Fruit fly (Drosophila melanogaster) whole organism, prepupa: ENCODE results near the gene cmet.
A peak's percentile ranks its signal among the peaks of the same experiment; 100 is the strongest.

Experiments used
- Blimp-1 ChIP-seq: fragments of 200-800 bp; sonication (Bioruptor generic); optimal IDR thresholded peaks from 3 replicates; lab custom pipeline; 2017; ENCODE audit warnings: missing biosample characterization, missing genetic modification characterization, mild to moderate bottlenecking, moderate library complexity, missing genetic modification reagents
- CG10669 ChIP-seq: fragments of 200-800 bp; sonication (Bioruptor generic); optimal IDR thresholded peaks from 3 replicates; lab custom pipeline; 2018; ENCODE audit warnings: missing biosample characterization, mild to moderate bottlenecking, missing genetic modification characterization, moderate library complexity
- CG11294 ChIP-seq: fragments of 200-800 bp; sonication (Bioruptor generic); IDR thresholded peaks from 2 replicates; pipeline ENCODE4 v1.3.6; 2022; ENCODE audit warnings: missing biosample characterization, missing genetic modification characterization
- CG11902 ChIP-seq: fragments of 200-800 bp; sonication (Bioruptor generic); optimal IDR thresholded peaks from 3 replicates; lab custom pipeline; 2016; ENCODE audit warnings: missing biosample characterization, missing genetic modification characterization
- CG15336 ChIP-seq: fragments of 200-800 bp; sonication (Bioruptor generic); IDR thresholded peaks from 2 replicates; pipeline ENCODE4 v1.3.6; 2022; ENCODE audit warnings: missing biosample characterization, missing genetic modification characterization
- CG1621 ChIP-seq: fragments of 200-800 bp; sonication (Bioruptor generic); optimal IDR thresholded peaks from 3 replicates; lab custom pipeline; 2018; ENCODE audit warnings: missing biosample characterization, mild to moderate bottlenecking, missing genetic modification characterization
- CG16779 ChIP-seq: fragments of 200-800 bp; sonication (Bioruptor generic); optimal IDR thresholded peaks from 3 replicates; lab custom pipeline; 2017; ENCODE audit warnings: missing biosample characterization, mild to moderate bottlenecking, missing genetic modification characterization
- CG3032 ChIP-seq: fragments of 200-800 bp; optimal IDR thresholded peaks from 2 replicates; lab custom pipeline; 2019; ENCODE audit warnings: missing biosample characterization, mild to moderate bottlenecking, missing genetic modification characterization, moderate library complexity
- CG31627 ChIP-seq: fragments of 200-800 bp; sonication (Bioruptor generic); optimal IDR thresholded peaks from 3 replicates; lab custom pipeline; 2016; ENCODE audit warnings: missing biosample characterization, missing genetic modification characterization
- CG34406 ChIP-seq: fragments of 200-800 bp; sonication (Bioruptor generic); optimal IDR thresholded peaks from 3 replicates; lab custom pipeline; 2016; ENCODE audit warnings: missing biosample characterization, missing genetic modification characterization
- CG3919 ChIP-seq: fragments of 200-800 bp; sonication (Bioruptor generic); optimal IDR thresholded peaks from 3 replicates; lab custom pipeline; 2016; ENCODE audit warnings: missing biosample characterization, missing genetic modification characterization
- CG4318 ChIP-seq: fragments of 200-800 bp; sonication (Bioruptor generic); optimal IDR thresholded peaks from 3 replicates; lab custom pipeline; 2017; ENCODE audit warnings: missing biosample characterization, mild to moderate bottlenecking, missing genetic modification characterization
- CG6792 ChIP-seq: fragments of 200-800 bp; sonication (Bioruptor generic); optimal IDR thresholded peaks from 3 replicates; lab custom pipeline; 2016; ENCODE audit warnings: missing biosample characterization, missing genetic modification characterization
- CG6854 ChIP-seq: fragments of 200-800 bp; sonication (Bioruptor generic); optimal IDR thresholded peaks from 2 replicates; lab custom pipeline; 2017; ENCODE audit warnings: missing biosample characterization, mild to moderate bottlenecking, missing genetic modification characterization
- CG7368 ChIP-seq: fragments of 200-800 bp; sonication (Bioruptor generic); optimal IDR thresholded peaks from 3 replicates; lab custom pipeline; 2016; ENCODE audit warnings: missing biosample characterization, missing genetic modification characterization
- CG8119 ChIP-seq: fragments of 200-800 bp; sonication (Bioruptor generic); IDR thresholded peaks from 3 replicates; pipeline ENCODE4 v1.3.6; 2022; ENCODE audit warnings: missing biosample characterization, missing genetic modification characterization
- CG8319 ChIP-seq: fragments of 200-800 bp; sonication (Bioruptor generic); optimal IDR thresholded peaks from 3 replicates; lab custom pipeline; 2016; ENCODE audit warnings: missing biosample characterization, missing genetic modification characterization
- CG8632 ChIP-seq: fragments of 200-800 bp; sonication (Bioruptor generic); optimal IDR thresholded peaks from 3 replicates; lab custom pipeline; 2016; ENCODE audit warnings: missing biosample characterization, missing genetic modification characterization
- CG9139 ChIP-seq: fragments of 200-800 bp; sonication (Bioruptor generic); optimal IDR thresholded peaks from 3 replicates; lab custom pipeline; 2017; ENCODE audit warnings: missing biosample characterization, mild to moderate bottlenecking, missing genetic modification characterization
- Eip75B ChIP-seq: fragments of 200-800 bp; sonication (Bioruptor generic); optimal IDR thresholded peaks from 3 replicates; lab custom pipeline; 2016; ENCODE audit warnings: missing biosample characterization, missing genetic modification characterization
- Eip78C ChIP-seq: fragments of 200-800 bp; sonication (Bioruptor generic); peaks from one replicate; lab custom pipeline; 2016; ENCODE audit warnings: missing biosample characterization, missing genetic modification characterization
- Eip93F ChIP-seq: fragments of 200-800 bp; sonication (Bioruptor generic); optimal IDR thresholded peaks from 2 replicates; lab custom pipeline; 2016; ENCODE audit warnings: missing biosample characterization, mild to moderate bottlenecking, missing genetic modification characterization
- Ets21C ChIP-seq: fragments of 200-800 bp; sonication (Bioruptor generic); optimal IDR thresholded peaks from 3 replicates; lab custom pipeline; 2016; ENCODE audit warnings: missing biosample characterization, missing genetic modification characterization
- Gug ChIP-seq: fragments of 200-800 bp; sonication (Bioruptor generic); IDR thresholded peaks from 2 replicates; pipeline ENCODE4 v1.3.6; 2022; ENCODE audit warnings: missing biosample characterization, missing genetic modification characterization
- Hr4 ChIP-seq: fragments of 200-800 bp; sonication (Bioruptor generic); optimal IDR thresholded peaks from 3 replicates; lab custom pipeline; 2016; ENCODE audit warnings: missing biosample characterization, missing genetic modification characterization
- Lpt ChIP-seq: fragments of 200-800 bp; sonication (Bioruptor generic); optimal IDR thresholded peaks from 3 replicates; lab custom pipeline; 2016; ENCODE audit warnings: missing biosample characterization, missing genetic modification characterization
- Met ChIP-seq: fragments of 200-800 bp; sonication (Bioruptor generic); optimal IDR thresholded peaks from 3 replicates; lab custom pipeline; 2016; ENCODE audit warnings: missing biosample characterization, missing genetic modification characterization
- OdsH ChIP-seq: fragments of 200-800 bp; sonication (Bioruptor generic); optimal IDR thresholded peaks from 3 replicates; lab custom pipeline; 2016; ENCODE audit warnings: missing biosample characterization, missing genetic modification characterization
- Smox ChIP-seq: fragments of 200-800 bp; sonication (Bioruptor generic); optimal IDR thresholded peaks from 3 replicates; lab custom pipeline; 2016; ENCODE audit warnings: missing biosample characterization, missing genetic modification characterization
- Sox102F ChIP-seq: fragments of 200-800 bp; sonication (Bioruptor generic); optimal IDR thresholded peaks from 2 replicates; lab custom pipeline; 2016; ENCODE audit warnings: missing biosample characterization, mild to moderate bottlenecking, missing genetic modification characterization
- Sox14 ChIP-seq: fragments of 200-800 bp; sonication (Bioruptor generic); optimal IDR thresholded peaks from 3 replicates; lab custom pipeline; 2016; ENCODE audit warnings: missing biosample characterization, missing genetic modification characterization
- achi ChIP-seq: fragments of 200-800 bp; sonication (Bioruptor generic); optimal IDR thresholded peaks from 3 replicates; lab custom pipeline; 2016; ENCODE audit warnings: missing biosample characterization, missing genetic modification characterization
- acj6 ChIP-seq: fragments of 200-800 bp; sonication (Bioruptor generic); optimal IDR thresholded peaks from 3 replicates; lab custom pipeline; 2016; ENCODE audit warnings: missing biosample characterization, missing genetic modification characterization
- cyc ChIP-seq: fragments of 200-800 bp; sonication (Bioruptor generic); optimal IDR thresholded peaks from 3 replicates; lab custom pipeline; 2016; ENCODE audit warnings: missing biosample characterization, missing genetic modification characterization
- dac ChIP-seq: fragments of 200-800 bp; sonication (Bioruptor generic); optimal IDR thresholded peaks from 2 replicates; lab custom pipeline; 2017; ENCODE audit warnings: missing biosample characterization, mild to moderate bottlenecking, missing genetic modification characterization
- dsx ChIP-seq: fragments of 200-800 bp; optimal IDR thresholded peaks from 3 replicates; lab custom pipeline; 2019; ENCODE audit warnings: missing biosample characterization, mild to moderate bottlenecking, missing genetic modification characterization, moderate library complexity; ENCODE audit not compliant: poor library complexity, severe bottlenecking
- eg ChIP-seq: fragments of 200-800 bp; sonication (Bioruptor generic); IDR thresholded peaks from 3 replicates; pipeline ENCODE4 v1.3.6; 2022; ENCODE audit warnings: missing biosample characterization, missing genetic modification characterization
- fd59A ChIP-seq: fragments of 200-800 bp; sonication (Bioruptor generic); optimal IDR thresholded peaks from 2 replicates; lab custom pipeline; 2017; ENCODE audit warnings: missing biosample characterization, mild to moderate bottlenecking, missing genetic modification characterization, missing genetic modification reagents
- fd85E ChIP-seq: fragments of 200-800 bp; sonication (Bioruptor generic); optimal IDR thresholded peaks from 3 replicates; lab custom pipeline; 2016; ENCODE audit warnings: missing biosample characterization, missing genetic modification characterization
- fkh ChIP-seq: fragments of 200-800 bp; sonication (Bioruptor generic); optimal IDR thresholded peaks from 3 replicates; lab custom pipeline; 2017; ENCODE audit warnings: missing biosample characterization, mild to moderate bottlenecking, missing genetic modification characterization, moderate library complexity
- net ChIP-seq: fragments of 200-800 bp; sonication (Bioruptor generic); optimal IDR thresholded peaks from 3 replicates; lab custom pipeline; 2016; ENCODE audit warnings: missing biosample characterization, missing genetic modification characterization
- pdm3 ChIP-seq: fragments of 200-800 bp; sonication (Bioruptor generic); optimal IDR thresholded peaks from 3 replicates; lab custom pipeline; 2016; ENCODE audit warnings: missing biosample characterization, missing genetic modification characterization
- salr ChIP-seq, 2 experiments: fragments of 200-800 bp; sonication (Bioruptor generic); optimal IDR thresholded peaks; 3 replicates each; lab custom pipeline; 2016 to 2018; ENCODE audit warnings: missing biosample characterization in 2 of 2, missing genetic modification characterization in 2 of 2, mild to moderate bottlenecking in 1 of 2
- spab ChIP-seq: fragments of 200-800 bp; sonication (Bioruptor generic); optimal IDR thresholded peaks from 2 replicates; lab custom pipeline; 2017; ENCODE audit warnings: missing biosample characterization, mild to moderate bottlenecking, missing genetic modification characterization, missing genetic modification reagents
- ss ChIP-seq, 2 experiments: fragments of 200-800 bp; sonication (Bioruptor generic); optimal IDR thresholded peaks; 2 replicates in 1 of 2; 3 replicates in 1 of 2; lab custom pipeline; 2017 to 2018; ENCODE audit warnings: mild to moderate bottlenecking in 2 of 2, missing biosample characterization in 2 of 2, missing genetic modification characterization in 2 of 2, moderate library complexity in 1 of 2
- topi ChIP-seq: fragments of 200-800 bp; sonication (Bioruptor generic); optimal IDR thresholded peaks from 3 replicates; lab custom pipeline; 2016; ENCODE audit warnings: missing biosample characterization, missing genetic modification characterization

The cmet gene

dm6 chr2L:11222079-11222478, 46.7 kb downstream of the cmet start (continued):
- TF ChIP-seq Eip75B (GFP tag; lab: Kevin White, UChicago) = peak; percentile 61
- TF ChIP-seq Smox (GFP tag; lab: Kevin White, UChicago) = peak; percentile 83
- TF ChIP-seq CG8319 (GFP tag; lab: Kevin White, UChicago) = peak; percentile 3
- peak; percentile 69 for TF ChIP-seq cyc (GFP tag; lab: Kevin White, UChicago)
- TF ChIP-seq CG6854 = peak; percentile 48
- peak; percentile 26; the same call in 1 of the 2 replicates for TF ChIP-seq CG15336 (GFP tag; lab: Robert Waterston, UW)
- no peak for TF ChIP-seq CG8119 (GFP tag; lab: Robert Waterston, UW)
- TF ChIP-seq CG34406 = peak; percentile 70
- TF ChIP-seq, all 60 proteins: peak for 46

dm6 chr2L:11221296-11221698, 47.5 kb downstream of the cmet start:
- TF ChIP-seq salr (GFP tag; optimal IDR thresholded peaks at IDR 0.05; lab: Kevin White, UChicago) (peak in 1 of 2 experiments; percentile 4), Hr4 (no peak), CG9139 (GFP tag; lab: Kevin White, UChicago) (peak; percentile 24), dsx (peak; percentile 5), CG15336 (GFP tag; lab: Robert Waterston, UW) (peak; percentile 20; the same call in 1 of the 2 replicates), pdm3 (GFP tag; lab: Kevin White, UChicago) (peak; percentile 11), achi (GFP tag; lab: Kevin White, UChicago) (peak; percentile 13), spab (no peak), Eip78C (GFP tag; lab: Kevin White, UChicago) (peak; percentile 45), CG8632 (GFP tag; lab: Kevin White, UChicago) (peak; percentile 38), CG16779 (peak; percentile 23), CG11902 (no peak), Gug (GFP tag; lab: Robert Waterston, UW) (no peak), topi (GFP tag; lab: Kevin White, UChicago) (no peak), CG34406 (peak; percentile 8), Eip75B (GFP tag; lab: Kevin White, UChicago) (peak; percentile 18), CG6854 (peak; percentile 44), eg (GFP tag; lab: Robert Waterston, UW) (peak; percentile 17; the same call in 1 of the 3 replicates), acj6 (GFP tag; lab: Kevin White, UChicago) (peak; percentile 43), ss (GFP tag; optimal IDR thresholded peaks at IDR 0.05; lab: Kevin White, UChicago) (peak in 1 of 2 experiments; percentile 42), net (peak; percentile 14)

- TF ChIP-seq Lpt (GFP tag; lab: Kevin White, UChicago) (no peak), fkh (GFP tag; lab: Kevin White, UChicago) (no peak), CG9139 (GFP tag; lab: Kevin White, UChicago) (no peak), spab (peak; percentile 20), CG15336 (GFP tag; lab: Robert Waterston, UW) (peak; percentile 49), Sox102F (GFP tag; lab: Kevin White, UChicago) (peak; percentile 45), CG1621 (tag; lab: Kevin White, UChicago) (peak; percentile 20), fd85E (no peak), CG6854 (no peak), Gug (GFP tag; lab: Robert Waterston, UW) (no peak), net (no peak), CG3032 (tag; lab: Kevin White, UChicago) (peak; percentile 10), CG16779 (no peak), pdm3 (GFP tag; lab: Kevin White, UChicago) (peak; percentile 18), CG10669 (GFP tag; lab: Kevin White, UChicago) (peak; percentile 6), CG31627 (GFP tag; lab: Kevin White, UChicago) (peak; percentile 71), CG7368 (GFP tag; lab: Kevin White, UChicago) (peak; percentile 4), cyc (GFP tag; lab: Kevin White, UChicago) (peak; percentile 35), CG34406 (peak; percentile 53), Sox14 (peak; percentile 56), Blimp-1 (GFP tag; lab: Kevin White, UChicago) (peak; percentile 8), CG6792 (GFP tag; lab: Kevin White, UChicago) (peak; percentile 44), Ets21C (GFP tag; lab: Kevin White, UChicago) (peak; percentile 43), CG4318 (peak; percentile 47), CG8632 (GFP tag; lab: Kevin White, UChicago) (peak; percentile 36), dac (peak; percentile 15), CG3919 (GFP tag; lab: Kevin White, UChicago) (peak; percentile 43), CG8119 (GFP tag; lab: Robert Waterston, UW) (peak; percentile 56), Met (GFP tag; lab: Kevin White, UChicago) (peak; percentile 56), fd59A (GFP tag; lab: Kevin White, UChicago) (no peak), CG11294 (GFP tag; lab: Robert Waterston, UW) (no peak), ss (GFP tag; optimal IDR thresholded peaks at IDR 0.05; lab: Kevin White, UChicago) (no peak), OdsH (GFP tag; lab: Kevin White, UChicago) (peak; percentile 57), Eip93F (GFP tag; lab: Kevin White, UChicago) (no peak), Smox (GFP tag; lab: Kevin White, UChicago) (peak; percentile 65)
These were observed 48.0 kb downstream of the cmet start for dm6 chr2L:11220783-11221182.
